Fruit fly (Drosophila melanogaster) whole organism, wandering third instar larva: Measurements from ENCODE around the gene Agpat2.

Experiments
- Abd-B ChIP-seq: fragments of >200 bp; optimal IDR thresholded peaks from 2 replicates; lab custom pipeline; 2017; ENCODE audit warnings: missing biosample characterization, missing genetic modification characterization
- CG32264 ChIP-seq: fragments of 200-800 bp; sonication (Bioruptor generic); optimal IDR thresholded peaks from 2 replicates; lab custom pipeline; 2016; ENCODE audit warnings: missing biosample characterization, missing genetic modification characterization
- CG9705 ChIP-seq: fragments of 200-800 bp; sonication (Bioruptor generic); optimal IDR thresholded peaks from 2 replicates; lab custom pipeline; 2018; ENCODE audit warnings: missing biosample characterization, mild to moderate bottlenecking, missing genetic modification characterization
- CrebA ChIP-seq: fragments of 200-800 bp; sonication (Bioruptor generic); optimal IDR thresholded peaks from 2 replicates; lab custom pipeline; 2016; ENCODE audit warnings: missing biosample characterization, mild to moderate bottlenecking, missing genetic modification characterization, borderline replicate concordance
- Dfd ChIP-seq: fragments of >200 bp; optimal IDR thresholded peaks from 2 replicates; lab custom pipeline; 2017; ENCODE audit warnings: missing biosample characterization, missing genetic modification characterization
- Dif ChIP-seq: fragments of 200-275, 200-300 bp; sonication (Bioruptor generic); optimal IDR thresholded peaks from 2 replicates; lab custom pipeline; 2018; ENCODE audit warnings: missing biosample characterization, missing genetic modification characterization; ENCODE audit not compliant: partially characterized antibody
- GATAd ChIP-seq: sonication (Bioruptor generic); optimal IDR thresholded peaks from 2 replicates; lab custom pipeline; 2016; ENCODE audit warnings: missing biosample characterization, missing genetic modification characterization
- HLH106 ChIP-seq: fragments of 200-800 bp; optimal IDR thresholded peaks from 3 replicates; lab custom pipeline; 2019; ENCODE audit warnings: missing biosample characterization, mild to moderate bottlenecking, missing genetic modification characterization, moderate library complexity
- Hnf4 ChIP-seq: fragments of 200-800 bp; sonication (Bioruptor generic); optimal IDR thresholded peaks from 2 replicates; lab custom pipeline; 2016; ENCODE audit warnings: missing biosample characterization, mild to moderate bottlenecking, missing genetic modification characterization
- Hr78 ChIP-seq: fragments of >200 bp; optimal IDR thresholded peaks from 2 replicates; lab custom pipeline; 2017; ENCODE audit warnings: missing biosample characterization, missing genetic modification characterization
- Hr83 ChIP-seq: fragments of 200-300 bp; sonication (Bioruptor generic); optimal IDR thresholded peaks from 2 replicates; lab custom pipeline; 2016; ENCODE audit warnings: missing biosample characterization, mild to moderate bottlenecking, missing genetic modification characterization, moderate library complexity; ENCODE audit not compliant: poor library complexity, severe bottlenecking
- Jra ChIP-seq: sonication (Bioruptor generic); optimal IDR thresholded peaks from 2 replicates; lab custom pipeline; 2016; ENCODE audit warnings: missing biosample characterization, missing genetic modification characterization
- Mio ChIP-seq: sonication (Bioruptor generic); optimal IDR thresholded peaks from 2 replicates; lab custom pipeline; 2016; ENCODE audit warnings: missing biosample characterization, missing genetic modification characterization
- Myc ChIP-seq: fragments of >200 bp; optimal IDR thresholded peaks from 2 replicates; lab custom pipeline; 2017
- N ChIP-seq: fragments of >200 bp; optimal IDR thresholded peaks from 2 replicates; lab custom pipeline; 2018; ENCODE audit warnings: missing biosample characterization, missing external identifiers, missing genetic modification characterization
- OdsH ChIP-seq: fragments of 200-800 bp; sonication (Bioruptor generic); optimal IDR thresholded peaks from 2 replicates; lab custom pipeline; 2016; ENCODE audit warnings: missing biosample characterization, mild to moderate bottlenecking, missing genetic modification characterization
- Rel ChIP-seq, 2 experiments: fragments of 200-800 bp; sonication (Bioruptor generic) in 1 of 2; optimal IDR thresholded peaks; 2 replicates in 1 of 2; 3 replicates in 1 of 2; lab custom pipeline; 2016 to 2019; ENCODE audit warnings: mild to moderate bottlenecking in 2 of 2, missing biosample characterization in 2 of 2, missing genetic modification characterization in 2 of 2, moderate library complexity in 1 of 2
- Sp1 ChIP-seq: fragments of 200-800 bp; sonication (Bioruptor generic); optimal IDR thresholded peaks from 3 replicates; lab custom pipeline; 2019; ENCODE audit warnings: missing biosample characterization, mild to moderate bottlenecking, missing genetic modification characterization, moderate library complexity
- Vsx2 ChIP-seq: fragments of 200-300, 225-300 bp; sonication (Bioruptor generic); optimal IDR thresholded peaks from 2 replicates; lab custom pipeline; 2018; ENCODE audit warnings: missing biosample characterization, missing genetic modification characterization; ENCODE audit not compliant: partially characterized antibody
- br ChIP-seq: fragments of 200-800 bp; sonication (Bioruptor generic); optimal IDR thresholded peaks from 2 replicates; lab custom pipeline; 2016; ENCODE audit warnings: missing biosample characterization, missing genetic modification characterization
- brk ChIP-seq: fragments of 200-800 bp; sonication (Bioruptor generic); optimal IDR thresholded peaks from 2 replicates; lab custom pipeline; 2016; ENCODE audit warnings: missing biosample characterization, mild to moderate bottlenecking, missing genetic modification characterization
- dl ChIP-seq, 2 experiments: fragments of 175-275, 200-275 bp in 1 of 2; fragments of 200-275 bp in 1 of 2; sonication (Bioruptor generic); optimal IDR thresholded peaks; lab custom pipeline; 2018; ENCODE audit warnings: mild to moderate bottlenecking in 2 of 2, missing biosample characterization in 2 of 2, missing genetic modification characterization in 2 of 2, moderate library complexity in 2 of 2; ENCODE audit not compliant: partially characterized antibody in 2 of 2, insufficient read depth in 1 of 2
- dmrt93B ChIP-seq: fragments of 200-800 bp; sonication (Bioruptor generic); optimal IDR thresholded peaks from 2 replicates; lab custom pipeline; 2018; ENCODE audit warnings: missing biosample characterization, mild to moderate bottlenecking, missing genetic modification characterization
- dsf ChIP-seq: sonication (Bioruptor generic); optimal IDR thresholded peaks from 2 replicates; lab custom pipeline; 2016; ENCODE audit warnings: missing biosample characterization, missing genetic modification characterization, borderline replicate concordance
- ey ChIP-seq: fragments of 200-800 bp; sonication (Bioruptor generic); optimal IDR thresholded peaks from 2 replicates; lab custom pipeline; 2016; ENCODE audit warnings: missing biosample characterization, missing genetic modification characterization
- foxo ChIP-seq, 2 experiments: fragments of 200-800 bp; sonication (Bioruptor generic); optimal IDR thresholded peaks; 2 replicates in 1 of 2; 3 replicates in 1 of 2; lab custom pipeline; 2016 to 2017; ENCODE audit warnings: missing biosample characterization in 2 of 2, missing genetic modification characterization in 2 of 2
- fru ChIP-seq: fragments of 200-800 bp; sonication (Bioruptor generic); optimal IDR thresholded peaks from 3 replicates; lab custom pipeline; 2016; ENCODE audit warnings: missing biosample characterization, mild to moderate bottlenecking, missing genetic modification characterization
- h ChIP-seq: fragments of 200-800 bp; sonication (Bioruptor generic); optimal IDR thresholded peaks from 3 replicates; lab custom pipeline; 2016; ENCODE audit warnings: missing biosample characterization, mild to moderate bottlenecking, missing genetic modification characterization
- jim ChIP-seq: fragments of 175-275, 200-325 bp; sonication (Bioruptor generic); optimal IDR thresholded peaks from 2 replicates; lab custom pipeline; 2016; ENCODE audit warnings: missing biosample characterization, mild to moderate bottlenecking, missing genetic modification characterization
- lola ChIP-seq: fragments of >200 bp; optimal IDR thresholded peaks from 2 replicates; lab custom pipeline; 2017; ENCODE audit warnings: missing biosample characterization, missing genetic modification characterization
- pan ChIP-seq: fragments of >200 bp; optimal IDR thresholded peaks from 2 replicates; lab custom pipeline; 2017
- psq ChIP-seq: fragments of 200-800 bp; sonication (Bioruptor generic); optimal IDR thresholded peaks from 3 replicates; lab custom pipeline; 2017; ENCODE audit warnings: missing biosample characterization, mild to moderate bottlenecking, missing genetic modification characterization, moderate library complexity
- rgr ChIP-seq: fragments of 200-800 bp; sonication (Bioruptor generic); optimal IDR thresholded peaks from 3 replicates; lab custom pipeline; 2016; ENCODE audit warnings: missing biosample characterization, mild to moderate bottlenecking, missing genetic modification characterization
- sage ChIP-seq: fragments of 200-800 bp; sonication (Bioruptor generic); optimal IDR thresholded peaks from 2 replicates; lab custom pipeline; 2016; ENCODE audit warnings: missing biosample characterization, mild to moderate bottlenecking, missing genetic modification characterization
- sv ChIP-seq: fragments of 200-800 bp; sonication (Bioruptor generic); optimal IDR thresholded peaks from 3 replicates; lab custom pipeline; 2016; ENCODE audit warnings: missing biosample characterization, missing genetic modification characterization
- tai ChIP-seq: sonication (Bioruptor generic); optimal IDR thresholded peaks from 2 replicates; lab custom pipeline; 2016; ENCODE audit warnings: missing biosample characterization, missing genetic modification characterization
- usp ChIP-seq: fragments of >200 bp; optimal IDR thresholded peaks from 2 replicates; lab custom pipeline; 2017; ENCODE audit warnings: missing biosample characterization, missing genetic modification characterization
- woc ChIP-seq: sonication (Bioruptor generic); optimal IDR thresholded peaks from 2 replicates; lab custom pipeline; 2016; ENCODE audit warnings: missing biosample characterization, mild to moderate bottlenecking, missing genetic modification characterization

Agpat2 gene

dm6 chr2L:8463144-8464106 lies at the start of gene Agpat2:
Gene Agpat2, minus strand, starts transcription at chr2L:8463994.
- TF ChIP-seq Hr78 (GFP tag; lab: Kevin White, UChicago) = no peak
- no peak for TF ChIP-seq lola (GFP tag; lab: Kevin White, UChicago)
- peak; percentile 72 for TF ChIP-seq Sp1 (GFP tag; lab: Kevin White, UChicago)
- TF ChIP-seq HLH106 = peak; percentile 69
- peak; percentile 79 for TF ChIP-seq OdsH (GFP tag; lab: Kevin White, UChicago)
- TF ChIP-seq Vsx2 = no peak
- TF ChIP-seq tai (GFP tag; lab: Kevin White, UChicago) = peak; percentile 71
- TF ChIP-seq Jra (GFP tag; lab: Kevin White, UChicago) = no peak
- peak; percentile 77 for TF ChIP-seq br
- TF ChIP-seq N (GFP tag; lab: Kevin White, UChicago) = no peak
- no peak for TF ChIP-seq dl (GFP tag; optimal IDR thresholded peaks at IDR 0.05; lab: Kevin White, UChicago; ENCODE audit: insufficient read depth in 1 of 2, partially characterized antibody in 2 of 2)
- TF ChIP-seq Abd-B = no peak
- TF ChIP-seq pan = no peak
- TF ChIP-seq fru (GFP tag; lab: Kevin White, UChicago) = peak; percentile 82
- peak; percentile 52 for TF ChIP-seq dmrt93B
- TF ChIP-seq foxo (GFP tag; optimal IDR thresholded peaks at IDR 0.05; lab: Kevin White, UChicago) = peak in 1 of 2 experiments; percentile 83
- peak; percentile 89 for TF ChIP-seq h (GFP tag; lab: Kevin White, UChicago)
- TF ChIP-seq jim (GFP tag; lab: Kevin White, UChicago) = no peak
- no peak for TF ChIP-seq Dif (GFP tag; lab: Kevin White, UChicago)
- peak; percentile 53 for TF ChIP-seq CG32264
- peak; percentile 76 for TF ChIP-seq rgr (GFP tag; lab: Kevin White, UChicago)
- TF ChIP-seq Hr83 = no peak
- TF ChIP-seq woc = peak; percentile 70
- no peak for TF ChIP-seq Myc (lab: Kevin White, UChicago)
- TF ChIP-seq Mio (GFP tag; lab: Kevin White, UChicago) = no peak
- no peak for TF ChIP-seq usp
- TF ChIP-seq ey (GFP tag; lab: Kevin White, UChicago) = peak; percentile 80
- peak; percentile 1 for TF ChIP-seq CG9705 (GFP tag; lab: Kevin White, UChicago)
- TF ChIP-seq Rel (GFP tag; optimal IDR thresholded peaks at IDR 0.05; lab: Kevin White, UChicago) = no peak
- no peak for TF ChIP-seq Rel (tag; optimal IDR thresholded peaks at IDR 0.05; lab: Kevin White, UChicago)
- peak; percentile 56 for TF ChIP-seq Hnf4 (GFP tag; lab: Kevin White, UChicago)
- TF ChIP-seq dsf (GFP tag; lab: Kevin White, UChicago) = no peak
- peak; percentile 69 for TF ChIP-seq sage (GFP tag; lab: Kevin White, UChicago)
- no peak for TF ChIP-seq CrebA (GFP tag; lab: Kevin White, UChicago)
- TF ChIP-seq GATAd = no peak
- TF ChIP-seq brk (GFP tag; lab: Kevin White, UChicago) = peak; percentile 58
- TF ChIP-seq psq (GFP tag; lab: Kevin White, UChicago) = peak; percentile 72
- TF ChIP-seq Dfd (GFP tag; lab: Kevin White, UChicago) = no peak
- TF ChIP-seq sv = peak; percentile 71

dm6 chr2L:8511723-8512122 lies 47.9 kb upstream of the Agpat2 start, which contains the start of gene CG13096:
Gene CG13096, minus strand, starts transcription at chr2L:8511866.
- TF ChIP-seq Myc (lab: Kevin White, UChicago) (peak; percentile 74), pan (no peak), HLH106 (no peak), sv (peak; percentile 7), h (GFP tag; lab: Kevin White, UChicago) (no peak)
